Worm (Caenorhabditis elegans): ENCODE results near the gene thn-4.

Gene thn-4

ce11 chrV:16836100-16836499, 35.2 kb downstream of the thn-4 start:
- TF ChIP-seq nhr-85 (tag) (no peak), fkh-4 (tag; optimal IDR thresholded peaks at IDR 0.05; ENCODE audit: borderline replicate concordance) (no peak), nhr-237 (tag; optimal IDR thresholded peaks at IDR 0.05) (no peak)

- TF ChIP-seq xbp-1 (tag; optimal IDR thresholded peaks at IDR 0.05): no peak
- TF ChIP-seq fkh-4 (tag; optimal IDR thresholded peaks at IDR 0.05; ENCODE audit: borderline replicate concordance): peak; percentile 59
- TF ChIP-seq dsc-1 (tag; optimal IDR thresholded peaks at IDR 0.05): peak; percentile 87
- no peak for TF ChIP-seq aha-1 (tag; optimal IDR thresholded peaks at IDR 0.05)
- no peak for TF ChIP-seq nhr-77 (tag; optimal IDR thresholded peaks at IDR 0.05)
Observed at ce11 chrV:16834989-16835388, 36.3 kb downstream of the thn-4 start, which contains the start of gene tni-3. TSS of gene tni-3 (minus strand) at chrV:16835128.

ce11 chrV:16833672-16834071, 37.6 kb downstream of the thn-4 start:
- TF ChIP-seq hlh-17 (GFP tag; optimal IDR thresholded peaks at IDR 0.05; ENCODE audit: borderline replicate concordance): no peak
- no peak for TF ChIP-seq unc-62 (GFP tag; optimal IDR thresholded peaks at IDR 0.05)
- TF ChIP-seq egl-27 (tag; optimal IDR thresholded peaks at IDR 0.05): no peak
- no peak for TF ChIP-seq dpl-1 (GFP tag; optimal IDR thresholded peaks at IDR 0.05)
- TF ChIP-seq ceh-63 (GFP tag; optimal IDR thresholded peaks at IDR 0.05): no peak
- no peak for TF ChIP-seq ces-1 (GFP tag; optimal IDR thresholded peaks at IDR 0.05)
- TF ChIP-seq pax-3 (tag; optimal IDR thresholded peaks at IDR 0.05): no peak
- TF ChIP-seq mab-9 (GFP tag; IDR thresholded peaks at IDR 0.05): no peak
- TF ChIP-seq sup-37 (GFP tag; optimal IDR thresholded peaks at IDR 0.05): no peak
- no peak for TF ChIP-seq nhr-90 (tag; optimal IDR thresholded peaks at IDR 0.05; ENCODE audit: poor library complexity)
- TF ChIP-seq nhr-85 (tag): no peak
- no peak for TF ChIP-seq ceh-82 (tag; optimal IDR thresholded peaks at IDR 0.05)
- TF ChIP-seq aly-2 (tag; optimal IDR thresholded peaks at IDR 0.05): no peak
- no peak for TF ChIP-seq vab-15 (tag; optimal IDR thresholded peaks at IDR 0.05)
- TF ChIP-seq C16A3.4 (tag; optimal IDR thresholded peaks at IDR 0.05): no peak
- TF ChIP-seq pag-3 (tag; optimal IDR thresholded peaks at IDR 0.05; ENCODE audit: borderline replicate concordance, insufficient read depth): no peak
- TF ChIP-seq F16B12.6 (tag; optimal IDR thresholded peaks at IDR 0.05): no peak
- no peak for TF ChIP-seq lin-15B (tag; optimal IDR thresholded peaks at IDR 0.05)
- no peak for TF ChIP-seq nhr-237 (tag; optimal IDR thresholded peaks at IDR 0.05)

ce11 chrV:16832865-16833264, 38.4 kb downstream of the thn-4 start, which contains the start of gene phy-3:
TSS of gene phy-3 (plus strand) at chrV:16833165.
- TF ChIP-seq fkh-8 (tag; optimal IDR thresholded peaks at IDR 0.05): no peak
- TF ChIP-seq nhr-19 (GFP tag; conservative IDR thresholded peaks at IDR 0.05): no peak
- TF ChIP-seq nhr-84 (tag; optimal IDR thresholded peaks at IDR 0.05): no peak
- no peak for TF ChIP-seq lsy-2 (tag; optimal IDR thresholded peaks at IDR 0.05)
- no peak for TF ChIP-seq C16A3.4 (tag; optimal IDR thresholded peaks at IDR 0.05)
- TF ChIP-seq jun-1 (tag; optimal IDR thresholded peaks at IDR 0.05): no peak
- no peak for TF ChIP-seq alr-1 (tag; optimal IDR thresholded peaks at IDR 0.05; ENCODE audit: borderline replicate concordance)
- no peak for TF ChIP-seq snpc-4 (tag; optimal IDR thresholded peaks at IDR 0.05)
- TF ChIP-seq dpl-1 (GFP tag; optimal IDR thresholded peaks at IDR 0.05): no peak

- no peak for TF ChIP-seq grh-1 (GFP tag; IDR thresholded peaks at IDR 0.05)
- no peak for TF ChIP-seq ztf-11 (tag; optimal IDR thresholded peaks at IDR 0.05)
- TF ChIP-seq mep-1 (tag; optimal IDR thresholded peaks at IDR 0.05): no peak
- TF ChIP-seq fkh-10 (GFP tag; optimal IDR thresholded peaks at IDR 0.05): no peak
- no peak for TF ChIP-seq hlh-4 (tag; optimal IDR thresholded peaks at IDR 0.05)
Observed at ce11 chrV:16831921-16832320, 39.4 kb downstream of the thn-4 start, which contains the start of gene srh-215. TSS of gene srh-215 (minus strand) at chrV:16832021.

Data from whole organism, L1 larva.